Worm (Caenorhabditis elegans): Measurements from ENCODE around the gene cysl-1.

cysl-1 gene

DNA sequence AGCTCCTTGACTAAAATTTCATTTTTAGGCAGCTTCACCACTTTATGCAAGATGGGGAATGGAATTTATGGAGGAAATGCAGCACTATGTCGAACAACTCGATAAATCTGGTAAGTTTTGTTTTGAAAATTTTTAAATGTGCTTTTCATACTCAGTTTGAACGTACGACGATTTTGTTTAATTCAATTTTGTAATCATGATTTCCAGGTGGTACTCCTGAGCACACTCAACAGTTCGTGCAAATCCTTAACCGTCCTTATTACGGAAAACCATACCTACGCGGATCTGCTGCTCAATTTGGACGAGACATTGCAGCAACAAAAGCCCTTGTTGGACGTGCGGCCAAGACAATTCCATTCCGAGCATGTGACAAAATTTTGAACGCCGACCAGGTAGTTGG lies 8.2 kb upstream of the cysl-1 start:
- TF ChIP-seq ama-1 (optimal IDR thresholded peaks at IDR 0.05), result no peak
- no peak for TF ChIP-seq efl-1 (optimal IDR thresholded peaks at IDR 0.05)
- peak in 1 of 2 experiments; percentile 2 for TF ChIP-seq efl-1 (GFP tag; optimal IDR thresholded peaks at IDR 0.05 in 1 of 2)

DNA sequence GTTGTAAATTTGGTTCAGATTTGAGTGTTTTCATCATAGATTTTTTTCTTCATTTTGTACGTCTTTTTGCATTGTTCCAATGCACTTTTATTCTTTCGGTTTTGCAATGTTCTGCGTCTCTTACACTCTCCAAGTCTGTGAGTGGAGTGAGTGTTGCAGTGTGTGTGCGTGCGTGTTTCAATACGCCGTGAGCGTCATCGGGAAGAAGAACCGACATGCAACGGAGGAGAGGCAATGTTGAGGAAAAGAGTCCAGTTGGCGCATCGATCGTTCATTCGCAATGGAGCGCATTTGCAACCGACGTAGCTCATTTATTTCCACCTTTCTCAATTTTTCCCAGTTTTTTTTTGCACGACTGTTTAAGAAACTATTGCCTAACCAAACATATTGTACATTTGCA lies 4.2 kb upstream of the cysl-1 start, which contains the start of gene ZC506.1:
TSS of gene ZC506.1 (plus strand) at position 400 of the 400 bp plus-strand sequence.
- TF ChIP-seq mab-9 (GFP tag; IDR thresholded peaks at IDR 0.05), result peak; percentile 66; the same call in 1 of the 2 replicates
- TF ChIP-seq F16B12.6 (tag; optimal IDR thresholded peaks at IDR 0.05), result peak; percentile 21
- peak; percentile 82 to 97 (median 91) for TF ChIP-seq ceh-82 (tag; optimal IDR thresholded peaks at IDR 0.05)
- peak; percentile 92 for TF ChIP-seq dsc-1 (tag; optimal IDR thresholded peaks at IDR 0.05)
- no peak for TF ChIP-seq nhr-28 (tag; optimal IDR thresholded peaks at IDR 0.05)
- TF ChIP-seq nhr-84 (tag; optimal IDR thresholded peaks at IDR 0.05), result no peak
- no peak for TF ChIP-seq ets-5 (GFP tag; IDR thresholded peaks at IDR 0.05)
- TF ChIP-seq hpl-2 (GFP tag; optimal IDR thresholded peaks at IDR 0.05), result peak; percentile 83
- peak; percentile 95 for TF ChIP-seq nhr-19 (GFP tag; conservative IDR thresholded peaks at IDR 0.05)
- TF ChIP-seq lir-3 (tag; optimal IDR thresholded peaks at IDR 0.05; ENCODE audit: poor library complexity), result peak; percentile 77
- TF ChIP-seq nhr-85 (tag), result peak; percentile 95
- peak; percentile 72 for TF ChIP-seq sup-37 (GFP tag; optimal IDR thresholded peaks at IDR 0.05)
- peak; percentile 73 for TF ChIP-seq ceh-8 (GFP tag; optimal IDR thresholded peaks at IDR 0.05)
- TF ChIP-seq ceh-88 (GFP tag; IDR thresholded peaks at IDR 0.05), result peak; percentile 75
- no peak for TF ChIP-seq C34B4.2 (tag; optimal IDR thresholded peaks at IDR 0.05)
- TF ChIP-seq nhr-47 (tag; optimal IDR thresholded peaks at IDR 0.05), result peak; percentile 93
- TF ChIP-seq aha-1 (tag; optimal IDR thresholded peaks at IDR 0.05), result peak; percentile 45
- peak; percentile 74 to 87 for TF ChIP-seq egl-27 (tag; optimal IDR thresholded peaks at IDR 0.05)
- no peak for TF ChIP-seq tlp-1 (tag; optimal IDR thresholded peaks at IDR 0.05)
- peak; percentile 83 for TF ChIP-seq pax-3 (tag; optimal IDR thresholded peaks at IDR 0.05)
- peak; percentile 48 for TF ChIP-seq ceh-90 (tag; optimal IDR thresholded peaks at IDR 0.05)
- TF ChIP-seq lin-15B (tag; optimal IDR thresholded peaks at IDR 0.05), result peak; percentile 81
- TF ChIP-seq mdl-1 (tag; optimal IDR thresholded peaks at IDR 0.05), result peak in 1 of 2 experiments; percentile 93
- TF ChIP-seq mef-2 (tag; optimal IDR thresholded peaks at IDR 0.05), result peak; percentile 72
- peak; percentile 80 for TF ChIP-seq zag-1 (tag; optimal IDR thresholded peaks at IDR 0.05)
- peak; percentile 98 for TF ChIP-seq nhr-71 (tag; optimal IDR thresholded peaks at IDR 0.05)
- peak in 1 of 2 experiments; percentile 45 for TF ChIP-seq ztf-11 (tag; optimal IDR thresholded peaks at IDR 0.05)
- no peak for TF ChIP-seq fkh-4 (tag; optimal IDR thresholded peaks at IDR 0.05; ENCODE audit: borderline replicate concordance)
- TF ChIP-seq lin-39 (tag; optimal IDR thresholded peaks at IDR 0.05), result peak; percentile 66
- no peak for TF ChIP-seq hlh-17 (GFP tag; optimal IDR thresholded peaks at IDR 0.05; ENCODE audit: borderline replicate concordance)
- TF ChIP-seq pqm-1 (tag; optimal IDR thresholded peaks at IDR 0.05), result peak; percentile 6
- TF ChIP-seq fkh-8 (tag; optimal IDR thresholded peaks at IDR 0.05), result peak; percentile 96
- peak; percentile 83 for TF ChIP-seq skn-1 (tag; optimal IDR thresholded peaks at IDR 0.05)
- peak; percentile 82 for TF ChIP-seq nhr-237 (tag; optimal IDR thresholded peaks at IDR 0.05)
- TF ChIP-seq elt-3 (tag; optimal IDR thresholded peaks at IDR 0.05), result peak in 4 of 6 experiments; percentile 3 to 83 (median 70)
- TF ChIP-seq nhr-76 (tag; optimal IDR thresholded peaks at IDR 0.05), result no peak
- peak; percentile 92 for TF ChIP-seq lin-13 (GFP tag; optimal IDR thresholded peaks at IDR 0.05)
- no peak for TF ChIP-seq unc-62 (GFP tag; optimal IDR thresholded peaks at IDR 0.05)
- TF ChIP-seq snu-23 (GFP tag; optimal IDR thresholded peaks at IDR 0.05), result peak; percentile 97
- TF ChIP-seq blmp-1 (tag; optimal IDR thresholded peaks at IDR 0.05), result peak; percentile 78
- TF ChIP-seq isw-1 (GFP tag; IDR thresholded peaks at IDR 0.05), result peak; percentile 85
- TF ChIP-seq alr-1 (tag; optimal IDR thresholded peaks at IDR 0.05; ENCODE audit: borderline replicate concordance), result no peak
- peak; percentile 98 for TF ChIP-seq C16A3.4 (tag; optimal IDR thresholded peaks at IDR 0.05)
- TF ChIP-seq swsn-7 (tag; optimal IDR thresholded peaks at IDR 0.05), result peak; percentile 96
- TF ChIP-seq unc-98 (GFP tag; IDR thresholded peaks at IDR 0.05), result no peak
- TF ChIP-seq xbp-1 (tag; optimal IDR thresholded peaks at IDR 0.05), result peak; percentile 91
- peak; percentile 92 for TF ChIP-seq irx-1 (tag; optimal IDR thresholded peaks at IDR 0.05)
- peak; percentile 96 for TF ChIP-seq tbx-2 (tag; optimal IDR thresholded peaks at IDR 0.05)
- TF ChIP-seq fkh-10 (GFP tag; optimal IDR thresholded peaks at IDR 0.05), result peak; percentile 94

Data from whole organism, L1 larva.